Fruit fly (Drosophila melanogaster) whole organism, embryonic: Measurements from ENCODE around the gene CG31639.

Source experiments
- Abd-B ChIP-seq: fragments of 200-800 bp; sonication (Bioruptor generic); optimal IDR thresholded peaks from 2 replicates; lab custom pipeline; 2018; ENCODE audit warnings: missing biosample characterization, mild to moderate bottlenecking, missing genetic modification characterization, moderate library complexity
- Awh ChIP-seq: fragments of 200-800 bp; sonication (Bioruptor generic); IDR thresholded peaks from 2 replicates; pipeline ENCODE4, ENCODE4 v1.3.6; 2022; ENCODE audit warnings: missing biosample characterization, missing genetic modification characterization
- CG11093 ChIP-seq: fragments of 200-800 bp; sonication (Bioruptor generic); IDR thresholded peaks from 3 replicates; pipeline ENCODE4 v1.3.6; 2022; ENCODE audit warnings: missing biosample characterization, missing genetic modification characterization
- CG12769 ChIP-seq: fragments of 200-800 bp; sonication (Bioruptor generic); optimal IDR thresholded peaks from 2 replicates; lab custom pipeline; 2019; ENCODE audit warnings: missing biosample characterization, mild to moderate bottlenecking, missing genetic modification characterization, moderate library complexity
- CG13296 ChIP-seq: fragments of 200-800 bp; sonication (Bioruptor generic); optimal IDR thresholded peaks from 3 replicates; lab custom pipeline; 2018; ENCODE audit warnings: missing biosample characterization, mild to moderate bottlenecking, missing genetic modification characterization
- CG13894 ChIP-seq: fragments of 200-800 bp; sonication (Bioruptor generic); optimal IDR thresholded peaks from 3 replicates; lab custom pipeline; 2018; ENCODE audit warnings: missing biosample characterization, mild to moderate bottlenecking, missing genetic modification characterization, moderate library complexity
- CG1832 ChIP-seq: fragments of 200-800 bp; sonication (Bioruptor generic); optimal IDR thresholded peaks from 2 replicates; lab custom pipeline; 2017; ENCODE audit warnings: missing biosample characterization, mild to moderate bottlenecking, missing genetic modification characterization, inconsistent platforms
- CG2199 ChIP-seq: fragments of 200-800 bp; sonication (Bioruptor generic); IDR thresholded peaks from 3 replicates; pipeline ENCODE4 v1.3.6; 2022; ENCODE audit warnings: missing biosample characterization, missing genetic modification characterization
- CG2889 ChIP-seq: fragments of 200-800 bp; sonication (Bioruptor generic); IDR thresholded peaks from 3 replicates; pipeline ENCODE4 v1.3.6; 2022; ENCODE audit warnings: missing biosample characterization, missing genetic modification characterization
- CG42726 ChIP-seq: fragments of 200-800 bp; sonication (Bioruptor generic); IDR thresholded peaks from 2 replicates; pipeline ENCODE4 v1.3.6; 2022; ENCODE audit warnings: missing biosample characterization, missing genetic modification characterization; ENCODE audit not compliant: partially characterized antibody
- Eip74EF ChIP-seq, 2 experiments: fragments of 200-800 bp in 1 of 2; fragments of >200 bp in 1 of 2; sonication (Bioruptor generic) in 1 of 2; optimal IDR thresholded peaks; 2 replicates each; lab custom pipeline; 2017 to 2019; ENCODE audit warnings: missing biosample characterization in 2 of 2, missing genetic modification characterization in 2 of 2, mild to moderate bottlenecking in 1 of 2, moderate library complexity in 1 of 2
- Ets65A ChIP-seq: fragments of 200-800 bp; sonication (Bioruptor generic); peaks from one replicate; lab custom pipeline; 2016; ENCODE audit warnings: missing biosample characterization, missing genetic modification characterization
- Hey ChIP-seq: fragments of 200-800 bp; sonication (Bioruptor generic); optimal IDR thresholded peaks from 3 replicates; lab custom pipeline; 2018; ENCODE audit warnings: missing biosample characterization, mild to moderate bottlenecking, missing genetic modification characterization
- Max ChIP-seq: fragments of 200-800 bp; sonication (Bioruptor generic); optimal IDR thresholded peaks from 2 replicates; lab custom pipeline; 2016; ENCODE audit warnings: missing biosample characterization, mild to moderate bottlenecking, missing genetic modification characterization
- Med ChIP-seq: fragments of 200-800 bp; sonication (Bioruptor generic); peaks from one replicate; lab custom pipeline; 2016; ENCODE audit warnings: missing biosample characterization, missing genetic modification characterization, mild to moderate bottlenecking, inconsistent platforms, moderate library complexity
- Pdp1 ChIP-seq, 2 experiments: fragments of 200-800 bp; sonication (Bioruptor generic); optimal IDR thresholded peaks; 3 replicates each; lab custom pipeline; 2016; ENCODE audit warnings: missing biosample characterization in 2 of 2, missing genetic modification characterization in 2 of 2, mild to moderate bottlenecking in 1 of 2, moderate library complexity in 1 of 2
- Ptx1 ChIP-seq: fragments of 200-800 bp; sonication (Bioruptor generic); IDR thresholded peaks from 2 replicates; pipeline ENCODE4 v1.3.6; 2022; ENCODE audit warnings: missing biosample characterization, missing genetic modification characterization
- Trl ChIP-seq, 3 experiments: fragments of >200 bp in 2 of 3; fragments of 200-800 bp in 1 of 3; sonication (Bioruptor generic) in 1 of 3; optimal IDR thresholded peaks; 2 replicates in 1 of 3; 3 replicates in 2 of 3; lab custom pipeline; 2016 to 2017; ENCODE audit warnings: missing biosample characterization in 1 of 3, missing genetic modification characterization in 1 of 3
- abd-A ChIP-seq: fragments of 200-800 bp; sonication (Bioruptor generic); optimal IDR thresholded peaks from 3 replicates; lab custom pipeline; 2019; ENCODE audit warnings: missing biosample characterization, mild to moderate bottlenecking, missing genetic modification characterization, moderate library complexity
- al ChIP-seq: fragments of 200-800 bp; sonication (Bioruptor generic); IDR thresholded peaks from 2 replicates; pipeline ENCODE4 v1.3.6; 2022; ENCODE audit warnings: missing biosample characterization, missing genetic modification characterization
- bigmax ChIP-seq: fragments of 200-800 bp; sonication (Bioruptor generic); optimal IDR thresholded peaks from 2 replicates; lab custom pipeline; 2018; ENCODE audit warnings: missing biosample characterization, mild to moderate bottlenecking, missing genetic modification characterization
- cg ChIP-seq: fragments of 200-800 bp; sonication (Bioruptor generic); optimal IDR thresholded peaks from 3 replicates; lab custom pipeline; 2019; ENCODE audit warnings: missing biosample characterization, mild to moderate bottlenecking, missing genetic modification characterization, moderate library complexity
- chif ChIP-seq, 2 experiments: fragments of 200-800 bp; sonication (Bioruptor generic); optimal IDR thresholded peaks; 3 replicates each; lab custom pipeline; 2016; ENCODE audit warnings: missing biosample characterization in 2 of 2, missing genetic modification characterization in 2 of 2
- chinmo ChIP-seq: fragments of 200-800 bp; sonication (Bioruptor generic); IDR thresholded peaks from 4 replicates; pipeline ENCODE4 v1.3.6; 2022; ENCODE audit warnings: missing biosample characterization, missing genetic modification characterization; ENCODE audit not compliant: partially characterized antibody
- crol ChIP-seq: fragments of 200-800 bp; sonication (Bioruptor generic); IDR thresholded peaks from 2 replicates; pipeline ENCODE4 v1.3.6; 2022; ENCODE audit warnings: missing biosample characterization, missing genetic modification characterization
- danr ChIP-seq: fragments of 200-800 bp; sonication (Bioruptor generic); IDR thresholded peaks from 2 replicates; pipeline ENCODE4 v1.3.6; 2022; ENCODE audit warnings: missing biosample characterization, missing genetic modification characterization
- dati ChIP-seq: fragments of 200-800 bp; sonication (Bioruptor generic); IDR thresholded peaks from 2 replicates; pipeline ENCODE4 v1.3.6; 2022; ENCODE audit warnings: missing biosample characterization, missing genetic modification characterization
- dmrt99B ChIP-seq: fragments of 200-800 bp; sonication (Bioruptor generic); optimal IDR thresholded peaks from 2 replicates; lab custom pipeline; 2018; ENCODE audit warnings: missing biosample characterization, mild to moderate bottlenecking, missing genetic modification characterization, moderate library complexity
- gcm ChIP-seq: fragments of 200-800 bp; sonication (Bioruptor generic); optimal IDR thresholded peaks from 2 replicates; lab custom pipeline; 2019; ENCODE audit warnings: missing biosample characterization, mild to moderate bottlenecking, missing genetic modification characterization, moderate library complexity
- grn ChIP-seq: fragments of 200-800 bp; sonication (Bioruptor generic); optimal IDR thresholded peaks from 3 replicates; lab custom pipeline; 2017; ENCODE audit warnings: missing biosample characterization, missing genetic modification characterization
- kah ChIP-seq: fragments of 200-800 bp; sonication (Bioruptor generic); optimal IDR thresholded peaks from 2 replicates; lab custom pipeline; 2018; ENCODE audit warnings: missing biosample characterization, mild to moderate bottlenecking, missing genetic modification characterization
- oc ChIP-seq: fragments of 200-800 bp; sonication (Bioruptor generic); optimal IDR thresholded peaks from 2 replicates; lab custom pipeline; 2018; ENCODE audit warnings: missing biosample characterization, mild to moderate bottlenecking, missing genetic modification characterization, moderate library complexity
- pita ChIP-seq: fragments of 200-800 bp; sonication (Bioruptor generic); optimal IDR thresholded peaks from 2 replicates; lab custom pipeline; 2017; ENCODE audit warnings: missing biosample characterization, mild to moderate bottlenecking, missing genetic modification characterization
- run ChIP-seq: fragments of 200-800 bp; sonication (Bioruptor generic); optimal IDR thresholded peaks from 3 replicates; lab custom pipeline; 2018; ENCODE audit warnings: missing biosample characterization, mild to moderate bottlenecking, missing genetic modification characterization
- salm ChIP-seq: fragments of 200-800 bp; sonication (Bioruptor generic); optimal IDR thresholded peaks from 2 replicates; lab custom pipeline; 2018; ENCODE audit warnings: missing biosample characterization, mild to moderate bottlenecking, missing genetic modification characterization
- sd ChIP-seq: fragments of 200-800 bp; sonication (Bioruptor generic); optimal IDR thresholded peaks from 3 replicates; lab custom pipeline; 2018; ENCODE audit warnings: missing biosample characterization, mild to moderate bottlenecking, missing genetic modification characterization, moderate library complexity
- sens-2 ChIP-seq: fragments of 200-800 bp; sonication (Bioruptor generic); IDR thresholded peaks from 2 replicates; pipeline ENCODE4 v1.3.6; 2022; ENCODE audit warnings: missing biosample characterization, missing genetic modification characterization
- shn ChIP-seq: fragments of 200-800 bp; sonication (Bioruptor generic); optimal IDR thresholded peaks from 3 replicates; lab custom pipeline; 2016; ENCODE audit warnings: missing biosample characterization, missing genetic modification characterization
- slp2 ChIP-seq: fragments of 200-800 bp; sonication (Bioruptor generic); optimal IDR thresholded peaks from 2 replicates; lab custom pipeline; 2016; ENCODE audit warnings: missing biosample characterization, missing genetic modification characterization
- sqz ChIP-seq: fragments of 200-800 bp; sonication (Bioruptor generic); optimal IDR thresholded peaks from 3 replicates; lab custom pipeline; 2018; ENCODE audit warnings: missing biosample characterization, mild to moderate bottlenecking, missing genetic modification characterization
- vvl ChIP-seq: fragments of 200-800 bp; sonication (Bioruptor generic); IDR thresholded peaks from 2 replicates; pipeline ENCODE4 v1.3.6; 2022; ENCODE audit warnings: missing biosample characterization, missing genetic modification characterization

CG31639 gene

DNA sequence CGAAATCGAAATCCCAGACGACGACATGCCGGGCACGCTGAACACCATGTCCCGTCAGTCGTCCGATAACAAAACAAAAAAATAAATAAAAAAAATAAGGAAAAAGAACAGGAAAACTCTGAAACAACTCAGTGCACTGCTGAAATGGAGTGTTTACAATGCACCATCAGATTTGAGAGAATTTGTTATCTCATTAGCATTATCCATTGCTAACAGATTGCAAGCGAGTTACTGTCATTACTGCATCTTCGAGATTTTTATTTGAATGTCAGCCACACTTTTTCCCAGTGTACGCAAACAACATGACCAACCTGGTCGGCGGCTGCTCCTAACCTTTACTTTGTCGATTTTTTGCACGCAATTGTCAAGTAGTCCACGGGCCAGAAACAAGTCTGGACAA lies 42.8 kb upstream of the CG31639 start (continued):
- peak; percentile 33; the same call in 1 of the 2 replicates for TF ChIP-seq Ptx1 (GFP tag; lab: Robert Waterston, UW)
- TF ChIP-seq, all 482 proteins: peak for 26

DNA sequence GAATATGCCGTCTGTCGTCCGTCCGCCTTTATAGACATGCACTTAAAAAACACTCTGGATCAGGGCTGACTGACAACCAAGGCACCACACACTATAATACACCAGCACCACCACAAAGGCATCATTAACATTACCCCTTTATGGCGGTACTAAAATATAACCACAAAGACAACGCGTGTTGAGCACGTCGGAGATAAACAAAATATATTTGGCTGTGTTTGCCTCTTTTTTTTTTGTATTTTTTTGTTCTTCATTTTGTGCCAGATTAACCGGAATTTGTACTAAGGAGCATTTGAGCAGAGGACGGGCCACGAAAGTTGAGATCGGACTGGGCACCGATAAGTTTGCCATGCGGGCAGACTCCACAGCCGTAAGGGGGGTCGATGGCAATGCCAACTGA lies 39.1 kb upstream of the CG31639 start:
- peak; percentile 49 for TF ChIP-seq Abd-B
- TF ChIP-seq dati = no peak
- TF ChIP-seq CG12769 = peak; percentile 34
- peak; percentile 57 for TF ChIP-seq gcm (GFP tag; lab: Kevin White, UChicago)
- TF ChIP-seq dmrt99B = no peak
- no peak for TF ChIP-seq CG11093
- no peak for TF ChIP-seq slp2 (GFP tag; lab: Kevin White, UChicago)
- peak; percentile 57 for TF ChIP-seq run (tag; lab: Kevin White, UChicago)
- TF ChIP-seq bigmax = no peak
- TF ChIP-seq kah (GFP tag; lab: Kevin White, UChicago) = no peak
- no peak for TF ChIP-seq Awh
- no peak for TF ChIP-seq chif (GFP tag; optimal IDR thresholded peaks at IDR 0.05; lab: Kevin White, UChicago)
- peak; percentile 25 for TF ChIP-seq Med (GFP tag; lab: Kevin White, UChicago)
- peak; percentile 50; the same call in 1 of the 3 replicates for TF ChIP-seq CG2199 (GFP tag; lab: Robert Waterston, UW)
- TF ChIP-seq CG13894 (tag; lab: Kevin White, UChicago) = no peak
- TF ChIP-seq cg (GFP tag; lab: Kevin White, UChicago) = peak; percentile 38
- TF ChIP-seq chinmo (GFP tag; lab: Robert Waterston, UW) = 0 out of 4 replicates have a peak, but pooled peaks have one; percentile 20
- TF ChIP-seq, all 482 proteins: peak for 8

DNA sequence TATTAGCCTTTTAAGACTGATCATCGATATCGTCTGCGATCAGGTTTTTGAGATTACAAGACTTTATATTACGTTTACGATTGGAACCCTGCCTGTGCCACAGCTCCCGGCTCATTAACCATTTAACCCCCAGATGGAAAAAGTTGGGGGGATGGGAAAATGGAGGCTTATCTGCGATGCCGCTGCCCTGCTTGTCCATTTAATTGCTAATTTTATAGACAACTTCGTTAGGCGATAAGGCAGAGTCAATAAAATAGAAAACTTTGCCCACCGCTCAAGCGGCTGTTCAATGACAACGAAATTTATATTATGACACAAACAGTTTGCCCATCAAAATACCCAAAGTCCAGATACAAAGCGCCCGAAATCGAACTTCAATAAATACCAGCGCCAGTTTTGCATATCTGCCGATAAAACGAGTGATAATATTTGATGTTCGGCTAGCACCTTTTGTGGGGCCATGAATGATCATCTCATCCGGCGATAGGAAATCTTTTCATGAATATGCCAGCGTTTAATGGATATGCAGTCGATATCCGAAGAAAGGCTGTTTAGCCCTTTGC lies 38.1 kb upstream of the CG31639 start:
- no peak for TF ChIP-seq Hey (tag; lab: Kevin White, UChicago)
- peak; percentile 86 for TF ChIP-seq Awh
- TF ChIP-seq pita (GFP tag; lab: Kevin White, UChicago) = no peak
- peak; percentile 24 for TF ChIP-seq salm (tag; lab: Kevin White, UChicago)
- peak; percentile 76 for TF ChIP-seq grn
- 0 out of 2 replicates have a peak, but pooled peaks have one; percentile 30 for TF ChIP-seq CG42726 (GFP tag; lab: Robert Waterston, UW)
- TF ChIP-seq sd (tag; lab: Kevin White, UChicago) = peak; percentile 74
- peak; percentile 75 for TF ChIP-seq vvl
- TF ChIP-seq sqz = no peak
- peak; percentile 9 for TF ChIP-seq oc (tag; lab: Kevin White, UChicago)
- peak; percentile 91 for TF ChIP-seq abd-A
- TF ChIP-seq Max (GFP tag; lab: Kevin White, UChicago) = no peak
- peak in 1 of 2 experiments; percentile 20 for TF ChIP-seq Pdp1 (GFP tag; optimal IDR thresholded peaks at IDR 0.05; lab: Kevin White, UChicago)
- no peak for TF ChIP-seq CG13296 (GFP tag; lab: Kevin White, UChicago)

DNA sequence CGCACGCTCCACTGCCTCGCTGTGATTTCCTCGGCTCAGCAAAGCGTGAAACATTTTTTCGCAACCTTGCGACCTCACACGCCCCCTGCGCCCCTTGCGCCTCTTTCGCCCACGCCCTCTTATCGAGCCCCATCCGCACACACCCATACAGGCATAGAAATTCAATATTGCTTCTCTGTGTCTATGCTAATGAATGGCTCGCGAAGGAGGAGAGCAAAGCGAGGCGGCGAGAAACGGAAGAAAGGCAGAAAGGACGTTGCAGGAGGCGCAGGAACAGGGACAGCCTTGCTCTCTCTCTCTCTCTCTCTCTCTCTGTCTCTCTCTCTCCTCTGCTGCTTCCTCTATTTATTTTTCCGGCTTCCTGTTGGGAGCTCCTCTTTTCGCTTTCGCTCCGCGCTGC lies 31.4 kb upstream of the CG31639 start:
- TF ChIP-seq crol (GFP tag; lab: Robert Waterston, UW) (peak; percentile 45), CG2889 (GFP tag; lab: Robert Waterston, UW) (0 out of 3 replicates have a peak, but pooled peaks have one; percentile 35), CG1832 (GFP tag; lab: Kevin White, UChicago) (peak; percentile 20), Med (GFP tag; lab: Kevin White, UChicago) (peak; percentile 26), Ets65A (GFP tag; lab: Kevin White, UChicago) (peak; percentile 61), sens-2 (0 out of 2 replicates have a peak, but pooled peaks have one; percentile 11), Trl (optimal IDR thresholded peaks at IDR 0.05; lab: Kevin White, UChicago) (peak; percentile 28 to 55), Trl (GFP tag; optimal IDR thresholded peaks at IDR 0.05; lab: Kevin White, UChicago) (no peak), abd-A (peak; percentile 64), shn (GFP tag; lab: Kevin White, UChicago) (no peak), Eip74EF (GFP tag; optimal IDR thresholded peaks at IDR 0.05; lab: Kevin White, UChicago) (no peak), al (GFP tag; lab: Robert Waterston, UW) (no peak), danr (GFP tag; lab: Robert Waterston, UW) (no peak)
